Worm (Caenorhabditis elegans): Measurements from ENCODE around the gene xtr-1.
A peak's percentile ranks its signal among the peaks of the same experiment; 100 is the strongest.

xtr-1 gene

DNA sequence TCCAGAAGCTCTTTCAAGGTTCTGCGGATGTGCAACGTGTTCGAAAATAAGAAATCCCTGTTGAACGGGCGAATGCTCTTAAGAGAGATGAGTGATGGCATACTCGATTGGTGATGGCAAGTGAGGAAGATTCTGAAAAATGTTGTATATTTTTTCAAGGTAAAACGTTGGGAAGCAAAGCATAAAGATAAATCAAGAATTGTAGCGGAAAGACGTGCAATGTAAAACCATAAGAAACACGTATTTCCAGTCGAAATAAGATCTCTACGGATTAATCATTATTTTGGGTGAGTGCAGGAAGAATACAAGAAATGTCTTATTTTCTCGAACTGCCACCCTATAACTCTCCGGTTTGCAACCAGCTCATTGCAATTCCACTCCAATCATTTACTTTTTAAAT lies 16.7 kb downstream of the xtr-1 start, which contains the start of gene dot-1.2:
Gene dot-1.2, minus strand, starts transcription at position 101 of the 400 bp plus-strand sequence.
- TF ChIP-seq lim-6 (tag; optimal IDR thresholded peaks at IDR 0.05) (no peak), nfya-1 (tag; optimal IDR thresholded peaks at IDR 0.05) (no peak), hlh-13 (GFP tag; optimal IDR thresholded peaks at IDR 0.05) (no peak)

DNA sequence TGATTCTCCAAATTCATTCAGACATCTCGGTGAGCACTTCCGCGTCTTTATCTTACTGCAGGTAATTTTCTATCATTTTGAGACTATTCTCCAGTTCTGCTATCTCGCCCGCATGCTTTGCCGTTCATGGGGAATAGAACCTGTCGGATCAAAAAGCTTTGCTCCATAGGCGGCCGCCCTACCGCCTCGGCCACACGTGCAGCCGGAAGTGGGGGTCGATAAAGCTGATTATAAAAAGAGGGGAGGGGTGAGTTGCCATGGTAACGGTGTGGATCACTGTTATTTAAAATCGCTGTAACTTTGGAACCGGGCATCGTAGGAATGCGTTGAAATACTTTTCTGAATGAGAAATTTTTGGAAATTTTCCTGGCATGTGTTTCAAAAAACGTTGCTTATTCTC lies 17.8 kb downstream of the xtr-1 start:
- TF ChIP-seq ceh-34 (tag; optimal IDR thresholded peaks at IDR 0.05) (no peak), sdc-2 (tag; optimal IDR thresholded peaks at IDR 0.05) (peak; percentile 12), ceh-22 (tag; optimal IDR thresholded peaks at IDR 0.05) (no peak), C38D4.7 (GFP tag; optimal IDR thresholded peaks at IDR 0.05) (peak; percentile 4)

DNA sequence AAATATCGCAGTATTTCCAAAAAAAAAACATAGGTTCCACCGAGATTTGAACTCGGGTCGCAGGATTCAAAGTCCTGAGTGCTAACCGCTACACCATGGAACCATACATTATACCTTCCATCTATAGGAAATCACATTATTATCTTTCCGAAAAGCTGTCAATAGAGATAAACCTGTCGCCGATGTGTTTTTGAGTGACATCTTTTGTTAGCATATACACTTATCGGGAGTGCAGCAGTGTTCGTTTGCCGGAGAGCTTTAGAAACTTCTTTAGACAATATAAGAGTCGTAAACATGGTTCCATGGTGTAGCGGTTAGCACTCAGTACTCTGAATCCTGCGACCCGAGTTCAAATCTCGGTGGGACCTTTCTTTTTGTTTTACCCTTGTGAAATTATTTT lies 19.6 kb downstream of the xtr-1 start:
- TF ChIP-seq madf-2 (tag; optimal IDR thresholded peaks at IDR 0.05) (no peak), hlh-6 (tag; optimal IDR thresholded peaks at IDR 0.05) (no peak), ceh-19 (GFP tag; optimal IDR thresholded peaks at IDR 0.05) (no peak), npax-4 (tag; optimal IDR thresholded peaks at IDR 0.05) (no peak), unc-3 (GFP tag; conservative IDR thresholded peaks at IDR 0.05) (no peak), unc-3 (tag; optimal IDR thresholded peaks at IDR 0.05) (no peak), ceh-34 (tag; optimal IDR thresholded peaks at IDR 0.05) (no peak), pha-2 (tag; optimal IDR thresholded peaks at IDR 0.05) (no peak)

DNA sequence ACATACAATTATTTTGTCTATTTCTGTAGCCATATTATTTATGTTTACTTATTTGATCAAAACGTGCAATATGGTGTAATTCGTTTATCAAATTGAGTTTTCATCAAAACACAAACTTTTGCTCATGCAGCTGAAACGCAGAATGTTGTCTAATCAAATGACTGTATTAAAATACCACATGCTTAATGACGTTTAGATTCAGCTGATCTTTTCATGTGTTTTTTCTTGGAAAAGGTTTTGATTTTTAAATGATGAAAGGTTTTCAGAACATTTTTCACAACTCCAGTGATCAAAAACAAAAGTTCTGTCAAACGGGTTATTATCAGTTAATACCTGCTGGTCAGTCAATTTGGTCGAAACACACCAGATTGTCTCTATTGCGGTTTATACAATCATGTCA lies 22.7 kb downstream of the xtr-1 start, which contains the start of gene Y62H9A.1:
Gene Y62H9A.1, plus strand, starts transcription at position 282 of the 400 bp plus-strand sequence.
- TF ChIP-seq ceh-48 (tag; optimal IDR thresholded peaks at IDR 0.05) (no peak), ahr-1 (tag; optimal IDR thresholded peaks at IDR 0.05) (no peak), ceh-24 (tag; optimal IDR thresholded peaks at IDR 0.05) (no peak), hlh-30 (tag; optimal IDR thresholded peaks at IDR 0.05; ENCODE audit: insufficient read depth) (no peak), ceh-30 (tag; optimal IDR thresholded peaks at IDR 0.05) (no peak), fkh-6 (tag; optimal IDR thresholded peaks at IDR 0.05) (no peak), mec-3 (tag; optimal IDR thresholded peaks at IDR 0.05; ENCODE audit: borderline replicate concordance) (no peak)

DNA sequence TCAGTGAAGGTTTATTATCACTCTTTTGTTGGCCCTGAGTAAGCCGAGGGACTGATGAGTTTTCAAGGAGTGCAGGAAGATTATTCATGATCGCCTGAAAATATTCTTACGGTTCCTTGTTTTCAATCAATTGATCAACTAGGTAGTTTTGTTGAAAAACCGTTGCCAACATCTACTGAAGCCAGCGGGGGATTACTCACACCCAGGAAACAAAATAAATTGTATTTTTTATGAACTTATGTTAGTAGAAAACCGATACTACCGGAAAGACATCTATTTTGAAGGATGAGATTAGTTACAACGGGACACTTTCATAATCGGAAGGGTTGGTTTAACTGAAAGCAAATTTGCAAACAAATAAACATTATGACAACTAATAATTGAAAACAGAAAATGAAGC lies 25.5 kb downstream of the xtr-1 start, which contains the start of gene Y62H9A.2:
Gene Y62H9A.2, minus strand, starts transcription at position 101 of the 400 bp plus-strand sequence.
- no peak for TF ChIP-seq nfya-1 (tag; optimal IDR thresholded peaks at IDR 0.05)
- TF ChIP-seq che-1 (tag; optimal IDR thresholded peaks at IDR 0.05): no peak
- no peak for TF ChIP-seq pha-4 (tag; optimal IDR thresholded peaks at IDR 0.05)
- no peak for TF ChIP-seq tbx-2 (tag; optimal IDR thresholded peaks at IDR 0.05)
- no peak for TF ChIP-seq ceh-34 (tag; optimal IDR thresholded peaks at IDR 0.05)
- TF ChIP-seq ceh-31 (tag; optimal IDR thresholded peaks at IDR 0.05): no peak
- TF ChIP-seq unc-86 (tag; optimal IDR thresholded peaks at IDR 0.05): no peak
- no peak for TF ChIP-seq pqm-1 (tag; optimal IDR thresholded peaks at IDR 0.05)
- TF ChIP-seq syd-9 (tag; optimal IDR thresholded peaks at IDR 0.05): no peak
- TF ChIP-seq elt-4 (tag; optimal IDR thresholded peaks at IDR 0.05): no peak
- no peak for TF ChIP-seq lin-11 (tag; optimal IDR thresholded peaks at IDR 0.05)
- TF ChIP-seq C38D4.7 (GFP tag; optimal IDR thresholded peaks at IDR 0.05): no peak
- no peak for TF ChIP-seq odd-2 (tag; optimal IDR thresholded peaks at IDR 0.05)
- TF ChIP-seq hlh-30 (tag; optimal IDR thresholded peaks at IDR 0.05; ENCODE audit: insufficient read depth): no peak
- TF ChIP-seq unc-55 (GFP tag; optimal IDR thresholded peaks at IDR 0.05): no peak
- no peak for TF ChIP-seq ref-2 (tag; optimal IDR thresholded peaks at IDR 0.05)
- no peak for TF ChIP-seq C08G9.2 (tag; optimal IDR thresholded peaks at IDR 0.05)

DNA sequence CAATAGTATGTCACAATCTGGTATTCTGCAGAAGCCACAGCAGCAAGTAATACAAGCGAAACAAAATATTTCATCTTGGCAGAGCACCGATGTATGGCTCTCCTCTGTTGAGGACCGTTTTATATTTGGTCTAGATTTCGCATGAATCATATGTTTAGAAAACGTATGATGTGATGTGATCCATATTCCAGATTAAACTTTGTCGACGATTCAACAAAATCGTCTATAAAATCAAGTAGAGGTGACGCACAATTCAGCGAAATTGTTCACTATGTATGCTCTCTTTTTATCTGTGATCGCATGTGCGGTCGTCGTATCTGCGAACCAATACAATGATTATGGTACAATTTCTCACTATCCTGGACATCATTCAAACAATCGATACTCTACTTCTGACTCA lies 27.3 kb downstream of the xtr-1 start, which contains the start of the genes Y62H9A.3 and Y62H9A.4:
Gene Y62H9A.3, minus strand, starts transcription at position 101 of the 400 bp plus-strand sequence.
Gene Y62H9A.4, plus strand, starts transcription at position 256 of the 400 bp plus-strand sequence.
- TF ChIP-seq fkh-6 (tag; optimal IDR thresholded peaks at IDR 0.05) (no peak), ceh-19 (GFP tag; optimal IDR thresholded peaks at IDR 0.05) (no peak), mec-3 (tag; optimal IDR thresholded peaks at IDR 0.05; ENCODE audit: borderline replicate concordance) (no peak), fkh-10 (GFP tag; optimal IDR thresholded peaks at IDR 0.05) (no peak), gmeb-2 (tag; optimal IDR thresholded peaks at IDR 0.05) (no peak), rnt-1 (tag; optimal IDR thresholded peaks at IDR 0.05) (no peak), pag-3 (tag; optimal IDR thresholded peaks at IDR 0.05; ENCODE audit: borderline replicate concordance) (no peak), ceh-45 (GFP tag; IDR thresholded peaks at IDR 0.05) (no peak)
